Worm (Caenorhabditis elegans) whole organism, L3 larva: Measurements from ENCODE around the gene lron-12.

Experiments
- R02D3.7 ChIP-seq: fragments of 150-350 bp; optimal IDR thresholded peaks from 2 replicates; lab custom pipeline; 2014; ENCODE audit warnings: missing biosample characterization, missing genetic modification characterization
- ZK546.5 ChIP-seq: sonication (generic microtip); optimal IDR thresholded peaks from 2 replicates; lab custom pipeline; 2017; ENCODE audit warnings: missing biosample characterization, missing genetic modification characterization
- ama-1 ChIP-seq: fragments of 150-350 bp; optimal IDR thresholded peaks from 2 replicates; lab custom pipeline; 2018
- ceh-16 ChIP-seq: sonication (generic microtip); optimal IDR thresholded peaks from 2 replicates; lab custom pipeline; 2017; ENCODE audit warnings: missing biosample characterization, missing genetic modification characterization
- ceh-28 ChIP-seq: fragments of 150-350 bp; optimal IDR thresholded peaks from 2 replicates; lab custom pipeline; 2014; ENCODE audit warnings: missing biosample characterization, missing genetic modification reagents, missing genetic modification characterization
- ceh-82 ChIP-seq: fragments of 150-350 bp; optimal IDR thresholded peaks from 2 replicates; lab custom pipeline; 2014; ENCODE audit warnings: missing biosample characterization, missing genetic modification characterization
- daf-12 ChIP-seq: fragments of 150-350 bp; optimal IDR thresholded peaks from 2 replicates; lab custom pipeline; 2014; ENCODE audit warnings: missing biosample characterization, missing genetic modification reagents, missing genetic modification characterization
- egl-27 ChIP-seq: sonication (generic microtip); optimal IDR thresholded peaks from 4 replicates; lab custom pipeline; 2017; ENCODE audit warnings: missing biosample characterization, missing genetic modification reagents, missing genetic modification characterization
- egl-5 ChIP-seq: fragments of 150-350 bp; optimal IDR thresholded peaks from 2 replicates; lab custom pipeline; 2017; ENCODE audit warnings: missing biosample characterization, missing genetic modification reagents, missing genetic modification characterization, inconsistent platforms
- elt-1 ChIP-seq: fragments of 150-350 bp; optimal IDR thresholded peaks from 2 replicates; lab custom pipeline; 2014; ENCODE audit warnings: missing biosample characterization, missing genetic modification characterization
- elt-2 ChIP-seq: sonication (generic microtip); optimal IDR thresholded peaks from 2 replicates; lab custom pipeline; 2016; ENCODE audit warnings: missing genetic modification reagents, mild to moderate bottlenecking, missing genetic modification characterization, missing compliant biosample characterization
- elt-3 ChIP-seq, 3 experiments: fragments of 150-350 bp in 1 of 3; sonication (generic microtip) in 2 of 3; optimal IDR thresholded peaks; 2 replicates in 2 of 3; 4 replicates in 1 of 3; lab custom pipeline; 2014 to 2017; ENCODE audit warnings: missing biosample characterization in 3 of 3, missing genetic modification characterization in 3 of 3
- fkh-10 ChIP-seq: sonication (generic microtip); optimal IDR thresholded peaks from 2 replicates; lab custom pipeline; 2017; ENCODE audit warnings: missing biosample characterization, missing genetic modification reagents, missing genetic modification characterization
- fos-1 ChIP-seq: fragments of 150-350 bp; optimal IDR thresholded peaks from 2 replicates; lab custom pipeline; 2014; ENCODE audit warnings: missing biosample characterization, missing genetic modification characterization
- hmg-11 ChIP-seq: sonication (generic microtip); optimal IDR thresholded peaks from 2 replicates; lab custom pipeline; 2016; ENCODE audit warnings: missing genetic modification characterization, missing compliant biosample characterization
- lin-39 ChIP-seq: fragments of 150-350 bp; optimal IDR thresholded peaks from 2 replicates; lab custom pipeline; 2018; ENCODE audit warnings: missing biosample characterization, missing genetic modification reagents, missing genetic modification characterization
- lsy-12 ChIP-seq: sonication (generic microtip); optimal IDR thresholded peaks from 2 replicates; lab custom pipeline; 2016; ENCODE audit warnings: mild to moderate bottlenecking, missing genetic modification characterization, missing compliant biosample characterization
- mdl-1 ChIP-seq: fragments of 150-350 bp; optimal IDR thresholded peaks from 2 replicates; lab custom pipeline; 2014; ENCODE audit warnings: missing biosample characterization, missing genetic modification characterization
- mml-1 ChIP-seq: fragments of 150-350 bp; sonication (generic microtip); optimal IDR thresholded peaks from 3 replicates; lab custom pipeline; 2014; ENCODE audit warnings: missing biosample characterization, missing genetic modification characterization
- nfya-1 ChIP-seq: sonication (generic microtip); optimal IDR thresholded peaks from 2 replicates; lab custom pipeline; 2017; ENCODE audit warnings: missing genetic modification characterization, mild to moderate bottlenecking, missing compliant biosample characterization, antibody characterized with exemption, moderate library complexity; ENCODE audit not compliant: insufficient read depth
- nhr-11 ChIP-seq: fragments of 150-350 bp; optimal IDR thresholded peaks from 2 replicates; lab custom pipeline; 2014; ENCODE audit warnings: missing biosample characterization, missing genetic modification characterization
- nhr-12 ChIP-seq: fragments of 150-350 bp; optimal IDR thresholded peaks from 2 replicates; lab custom pipeline; 2014; ENCODE audit warnings: missing biosample characterization, missing genetic modification characterization
- nhr-237 ChIP-seq: fragments of 150-350 bp; optimal IDR thresholded peaks from 2 replicates; lab custom pipeline; 2014; ENCODE audit warnings: missing biosample characterization, missing genetic modification characterization
- nhr-28 ChIP-seq: fragments of 150-350 bp; optimal IDR thresholded peaks from 2 replicates; lab custom pipeline; 2014; ENCODE audit warnings: missing biosample characterization, missing genetic modification characterization
- nhr-76 ChIP-seq: fragments of 150-350 bp; sonication (generic microtip); optimal IDR thresholded peaks from 5 replicates; lab custom pipeline; 2014; ENCODE audit warnings: missing biosample characterization, missing genetic modification characterization
- nhr-77 ChIP-seq: fragments of 150-350 bp; optimal IDR thresholded peaks from 2 replicates; lab custom pipeline; 2014; ENCODE audit warnings: missing biosample characterization, missing genetic modification characterization
- pha-4 ChIP-seq: fragments of 150-350 bp; optimal IDR thresholded peaks from 2 replicates; lab custom pipeline; 2014; ENCODE audit warnings: missing biosample characterization, missing genetic modification reagents, missing genetic modification characterization
- pqm-1 ChIP-seq: fragments of 150-350 bp; optimal IDR thresholded peaks from 2 replicates; lab custom pipeline; 2017; ENCODE audit warnings: missing biosample characterization, missing genetic modification characterization, inconsistent platforms
- skn-1 ChIP-seq: fragments of 150-350 bp; optimal IDR thresholded peaks from 2 replicates; lab custom pipeline; 2014; ENCODE audit warnings: missing biosample characterization, missing genetic modification characterization
- snpc-4 ChIP-seq: fragments of 150-350 bp; optimal IDR thresholded peaks from 2 replicates; lab custom pipeline; 2014; ENCODE audit warnings: missing biosample characterization, missing genetic modification characterization
- tbx-2 ChIP-seq: sonication (generic microtip); optimal IDR thresholded peaks from 2 replicates; lab custom pipeline; 2016; ENCODE audit warnings: mild to moderate bottlenecking, missing genetic modification characterization, missing compliant biosample characterization
- unc-39 ChIP-seq: sonication (generic microtip); optimal IDR thresholded peaks from 4 replicates; lab custom pipeline; 2017; ENCODE audit warnings: missing biosample characterization, missing genetic modification characterization
- unc-62 ChIP-seq: fragments of 150-350 bp; sonication (generic microtip); optimal IDR thresholded peaks from 4 replicates; lab custom pipeline; 2014; ENCODE audit warnings: missing biosample characterization, missing genetic modification reagents, missing genetic modification characterization
- zag-1 ChIP-seq: fragments of 150-350 bp; optimal IDR thresholded peaks from 2 replicates; lab custom pipeline; 2014; ENCODE audit warnings: missing biosample characterization, missing genetic modification characterization

The lron-12 gene

DNA sequence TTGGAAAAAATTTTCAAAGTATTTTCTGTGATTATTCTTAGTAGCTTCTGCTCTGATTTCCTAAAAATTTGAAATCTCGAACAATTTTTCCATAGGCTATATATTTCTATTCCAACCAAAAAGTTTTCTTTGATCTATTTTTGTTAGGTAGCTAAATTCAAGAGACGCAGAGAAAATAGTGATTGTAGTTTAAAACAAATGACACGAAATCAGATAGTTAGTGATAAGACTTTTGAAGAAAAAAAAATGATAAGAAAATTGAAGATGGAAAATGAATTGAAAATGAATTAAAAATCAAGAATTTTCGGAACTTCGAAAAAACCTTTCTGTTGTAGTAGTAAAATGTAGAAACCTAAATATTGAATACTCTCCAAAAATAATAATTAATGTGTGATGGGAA, 17.3 kb upstream of the lron-12 start:
- no peak for TF ChIP-seq unc-39 (tag; lab: Kevin White, UChicago)
- TF ChIP-seq hmg-11, result no peak
- TF ChIP-seq tbx-2 (tag; lab: Kevin White, UChicago), result no peak
- peak; percentile 72 for TF ChIP-seq elt-2 (tag; lab: Kevin White, UChicago)
- peak; percentile 36 for TF ChIP-seq pha-4 (tag; lab: Kevin White, UChicago)
- peak; percentile 62 for TF ChIP-seq pqm-1 (tag; lab: Kevin White, UChicago)

DNA sequence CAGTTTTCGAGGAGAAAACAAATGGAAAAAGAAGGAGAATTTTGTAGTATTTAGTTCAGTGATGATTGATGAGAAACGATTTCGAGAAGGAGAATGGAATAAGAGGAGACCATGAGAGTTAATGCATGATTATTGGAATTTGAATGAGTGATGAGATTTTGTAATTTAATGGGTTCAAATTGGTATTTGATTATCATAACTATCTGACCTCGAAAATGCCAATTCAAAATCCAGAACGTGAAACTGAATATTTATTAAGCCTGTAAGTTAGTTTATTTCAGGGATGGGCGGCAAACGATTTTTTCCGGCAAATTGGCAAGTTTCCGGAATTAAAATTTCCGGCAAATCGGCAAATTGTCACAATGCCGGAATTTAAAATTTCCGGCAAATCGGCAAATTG, 14.8 kb upstream of the lron-12 start:
- no peak for TF ChIP-seq lsy-12 (tag; lab: Kevin White, UChicago)
- no peak for TF ChIP-seq daf-12 (tag; lab: Kevin White, UChicago)
- no peak for TF ChIP-seq snpc-4 (tag; lab: Kevin White, UChicago)
- no peak for TF ChIP-seq zag-1

DNA sequence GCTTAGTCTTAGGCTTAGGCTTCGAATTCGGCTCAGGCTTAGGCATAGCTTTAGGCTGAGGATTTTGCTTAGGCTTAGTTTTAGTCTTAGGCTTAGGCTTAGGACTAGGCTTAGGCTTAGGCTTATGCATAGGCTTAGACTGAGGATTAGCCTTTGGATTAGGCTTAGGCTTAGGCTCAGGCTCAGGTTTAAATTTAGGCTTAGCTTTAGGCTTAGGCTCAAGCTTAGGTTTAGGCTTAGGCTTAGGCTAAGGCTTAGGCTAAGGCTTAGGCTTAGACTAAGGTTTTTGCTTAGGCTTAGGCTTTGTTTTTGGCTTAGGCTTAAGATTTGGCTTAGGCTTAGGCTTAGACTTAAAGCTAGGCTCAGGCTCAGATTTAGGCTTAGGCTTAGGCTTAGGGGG, 13.5 kb upstream of the lron-12 start:
- no peak for TF ChIP-seq nhr-12 (tag; lab: Kevin White, UChicago)
- no peak for TF ChIP-seq lin-39 (tag; lab: Kevin White, UChicago)
- no peak for TF ChIP-seq skn-1 (tag; lab: Kevin White, UChicago)
- TF ChIP-seq elt-3 (tag; optimal IDR thresholded peaks at IDR 0.05; lab: Kevin White, UChicago), result no peak

DNA sequence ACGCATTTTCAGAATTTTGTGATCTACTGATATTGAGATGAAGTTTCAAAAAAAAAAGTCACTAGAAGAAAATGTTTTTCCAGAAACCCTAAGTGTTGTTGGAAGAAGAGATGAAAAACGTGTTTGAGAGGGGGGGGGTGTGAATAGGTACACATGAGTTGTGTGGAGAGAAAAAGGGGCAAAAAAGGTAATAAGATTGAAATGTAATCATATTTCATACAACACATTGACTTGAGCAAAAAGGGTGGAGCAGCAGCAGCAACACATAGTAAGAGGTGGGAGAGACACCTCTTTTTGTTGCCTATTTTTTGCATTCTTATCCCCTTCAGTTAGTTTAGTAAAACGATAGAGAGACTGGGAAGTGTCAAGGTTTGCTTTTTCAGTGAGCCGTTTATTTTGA, 12.5 kb upstream of the lron-12 start:
- TF ChIP-seq nhr-11 (tag; lab: Kevin White, UChicago) (no peak), hmg-11 (no peak), mdl-1 (tag; lab: Kevin White, UChicago) (no peak), ama-1 (lab: Kevin White, UChicago) (no peak), nhr-237 (tag; lab: Kevin White, UChicago) (no peak), R02D3.7 (tag; lab: Kevin White, UChicago) (no peak), ZK546.5 (tag; lab: Kevin White, UChicago) (no peak)

DNA sequence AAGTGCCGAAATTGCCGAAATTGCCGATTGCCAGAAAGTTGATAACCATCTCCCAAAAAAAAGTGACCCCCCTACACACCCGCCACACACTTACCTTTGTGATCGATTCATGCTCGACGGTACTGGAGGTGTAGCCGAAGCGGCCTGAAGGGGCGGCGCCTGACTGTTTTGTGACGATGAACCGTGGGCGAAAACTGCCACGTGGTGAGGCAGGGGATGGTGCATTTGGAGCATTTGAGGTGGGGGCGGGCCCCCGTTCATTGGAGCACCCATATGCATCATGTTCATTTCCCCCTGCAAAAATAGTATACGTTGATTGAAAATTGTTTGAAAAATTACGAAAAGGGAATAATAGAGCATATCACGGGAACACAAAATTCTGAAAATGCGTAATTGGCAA, 11.8 kb upstream of the lron-12 start, which contains the start of gene Y75B8A.6:
Gene Y75B8A.6, minus strand, starts transcription at position 292 of the 400 bp plus-strand sequence.
- TF ChIP-seq hmg-11, result no peak
- TF ChIP-seq nhr-28, result no peak
- no peak for TF ChIP-seq nfya-1 (tag; lab: Kevin White, UChicago)
- TF ChIP-seq ZK546.5 (tag; lab: Kevin White, UChicago), result no peak
- TF ChIP-seq egl-5 (tag; lab: Kevin White, UChicago), result no peak
- no peak for TF ChIP-seq lin-39 (tag; lab: Kevin White, UChicago)
- TF ChIP-seq elt-1, result no peak
- TF ChIP-seq egl-27 (tag; lab: Kevin White, UChicago), result no peak
- TF ChIP-seq ceh-28 (tag; lab: Kevin White, UChicago), result no peak
- no peak for TF ChIP-seq nhr-76 (tag; lab: Kevin White, UChicago)
- no peak for TF ChIP-seq tbx-2 (tag; lab: Kevin White, UChicago)
- no peak for TF ChIP-seq pqm-1 (tag; lab: Kevin White, UChicago)
- TF ChIP-seq lsy-12 (tag; lab: Kevin White, UChicago), result no peak
- no peak for TF ChIP-seq mml-1 (tag; lab: Kevin White, UChicago)

DNA sequence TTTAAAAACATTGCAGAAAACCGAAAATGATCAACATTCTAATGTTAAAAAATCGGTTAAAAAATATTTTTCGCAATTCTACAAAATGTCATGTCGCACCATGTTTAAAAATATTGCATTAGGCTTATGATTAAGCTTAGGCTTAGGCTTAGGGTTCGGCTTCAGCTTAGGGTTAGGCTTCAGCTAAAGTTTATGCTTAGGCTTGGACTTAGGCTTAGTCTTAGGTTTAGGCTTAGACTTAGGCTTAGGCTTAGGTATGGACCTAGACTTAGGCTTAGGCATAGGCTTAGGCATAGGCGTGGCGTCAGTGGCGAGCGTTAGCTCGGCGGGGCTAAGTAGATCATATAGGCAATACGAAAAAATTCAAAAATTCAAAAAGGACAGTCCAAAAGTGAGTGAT, 6.1 kb upstream of the lron-12 start:
- TF ChIP-seq skn-1 (tag; lab: Kevin White, UChicago) (no peak), fkh-10 (GFP tag; lab: Kevin White, UChicago) (no peak), nhr-11 (tag; lab: Kevin White, UChicago) (no peak), daf-12 (tag; lab: Kevin White, UChicago) (no peak), fos-1 (tag; lab: Kevin White, UChicago) (no peak), unc-62 (GFP tag; lab: Kevin White, UChicago) (no peak), ceh-82 (tag; lab: Kevin White, UChicago) (no peak), ceh-16 (tag; lab: Kevin White, UChicago) (no peak), hmg-11 (no peak), snpc-4 (tag; lab: Kevin White, UChicago) (no peak), lsy-12 (tag; lab: Kevin White, UChicago) (no peak), tbx-2 (tag; lab: Kevin White, UChicago) (no peak), lin-39 (tag; lab: Kevin White, UChicago) (no peak), nhr-77 (tag; lab: Kevin White, UChicago) (no peak)
